Fruit fly (Drosophila melanogaster) whole organism, embryonic: ENCODE results near the gene ct.

Experiments
- ATbp ChIP-seq: fragments of 200-800 bp; sonication (Bioruptor generic); optimal IDR thresholded peaks from 2 replicates; lab custom pipeline; 2017; ENCODE audit warnings: missing biosample characterization, mild to moderate bottlenecking, missing genetic modification characterization, missing genetic modification reagents
- Ada2b ChIP-seq: fragments of 200-800 bp; sonication (Bioruptor generic); IDR thresholded peaks from 2 replicates; pipeline ENCODE4 v1.3.6; 2022; ENCODE audit warnings: missing biosample characterization, missing genetic modification characterization
- Atf3 ChIP-seq: fragments of 200-800 bp; sonication (Bioruptor generic); optimal IDR thresholded peaks from 3 replicates; lab custom pipeline; 2016; ENCODE audit warnings: missing biosample characterization, missing genetic modification characterization
- C15 ChIP-seq: fragments of 200-800 bp; sonication (Bioruptor generic); IDR thresholded peaks from 3 replicates; pipeline ENCODE4 v1.3.6; 2022; ENCODE audit warnings: missing biosample characterization, missing genetic modification characterization
- CG10274 ChIP-seq: fragments of 200-800 bp; sonication (Bioruptor generic); optimal IDR thresholded peaks from 3 replicates; lab custom pipeline; 2017; ENCODE audit warnings: missing biosample characterization, mild to moderate bottlenecking, missing genetic modification characterization
- CG11456 ChIP-seq: fragments of 200-800 bp; sonication (Bioruptor generic); IDR thresholded peaks from 3 replicates; pipeline ENCODE4 v1.3.6; 2022; ENCODE audit warnings: missing biosample characterization, missing genetic modification characterization
- CG12104 ChIP-seq: fragments of 200-800 bp; sonication (Bioruptor generic); optimal IDR thresholded peaks from 3 replicates; lab custom pipeline; 2016; ENCODE audit warnings: missing biosample characterization, missing genetic modification characterization
- CG12299 ChIP-seq: fragments of 200-800 bp; sonication (Bioruptor generic); optimal IDR thresholded peaks from 2 replicates; lab custom pipeline; 2018; ENCODE audit warnings: missing biosample characterization, mild to moderate bottlenecking, missing genetic modification characterization
- CG14441 ChIP-seq: fragments of 200-800 bp; sonication (Bioruptor generic); IDR thresholded peaks from 2 replicates; pipeline ENCODE4 v1.3.6; 2022; ENCODE audit warnings: missing biosample characterization, missing genetic modification characterization
- CG16863 ChIP-seq: fragments of 200-800 bp; sonication (Bioruptor generic); optimal IDR thresholded peaks from 3 replicates; lab custom pipeline; 2016; ENCODE audit warnings: missing biosample characterization, missing genetic modification characterization
- CG2678 ChIP-seq: fragments of 200-800 bp; sonication (Bioruptor generic); optimal IDR thresholded peaks from 3 replicates; lab custom pipeline; 2019; ENCODE audit warnings: missing biosample characterization, mild to moderate bottlenecking, missing genetic modification characterization, moderate library complexity
- CG32532 ChIP-seq: fragments of 200-800 bp; sonication (Bioruptor generic); IDR thresholded peaks from 2 replicates; pipeline ENCODE4 v1.3.6; 2022; ENCODE audit warnings: missing biosample characterization, missing genetic modification characterization
- CG33213 ChIP-seq: fragments of 200-800 bp; sonication (Bioruptor generic); optimal IDR thresholded peaks from 3 replicates; lab custom pipeline; 2016; ENCODE audit warnings: missing biosample characterization, missing genetic modification characterization
- CG3847 ChIP-seq: fragments of 200-800 bp; sonication (Bioruptor generic); IDR thresholded peaks from 2 replicates; pipeline ENCODE4 v1.3.6; 2022; ENCODE audit warnings: missing biosample characterization, missing genetic modification characterization
- CG42726 ChIP-seq: fragments of 200-800 bp; sonication (Bioruptor generic); IDR thresholded peaks from 2 replicates; pipeline ENCODE4 v1.3.6; 2022; ENCODE audit warnings: missing biosample characterization, missing genetic modification characterization; ENCODE audit not compliant: partially characterized antibody
- CG4360 ChIP-seq: fragments of 200-800 bp; sonication (Bioruptor generic); IDR thresholded peaks from 2 replicates; pipeline ENCODE4 v1.3.6; 2022; ENCODE audit warnings: missing biosample characterization, missing genetic modification characterization
- CG5245 ChIP-seq: fragments of 200-800 bp; sonication (Bioruptor generic); optimal IDR thresholded peaks from 3 replicates; lab custom pipeline; 2016; ENCODE audit warnings: missing biosample characterization, missing genetic modification characterization
- D19B ChIP-seq: fragments of 200-800 bp; sonication (Bioruptor generic); optimal IDR thresholded peaks from 2 replicates; lab custom pipeline; 2017; ENCODE audit warnings: missing biosample characterization, mild to moderate bottlenecking, missing genetic modification characterization
- Ets97D ChIP-seq: fragments of 200-800 bp; sonication (Bioruptor generic); optimal IDR thresholded peaks from 3 replicates; lab custom pipeline; 2016; ENCODE audit warnings: missing biosample characterization, missing genetic modification characterization
- HLH4C ChIP-seq: fragments of 200-800 bp; sonication (Bioruptor generic); IDR thresholded peaks from 3 replicates; pipeline ENCODE4 v1.3.6; 2022; ENCODE audit warnings: missing biosample characterization, missing genetic modification characterization; ENCODE audit not compliant: partially characterized antibody
- Hr78 ChIP-seq, 2 experiments: fragments of 200-800 bp in 1 of 2; fragments of >200 bp in 1 of 2; sonication (Bioruptor generic) in 1 of 2; optimal IDR thresholded peaks; 2 replicates each; lab custom pipeline; 2017 to 2019; ENCODE audit warnings: missing biosample characterization in 2 of 2, missing genetic modification characterization in 2 of 2, mild to moderate bottlenecking in 1 of 2, moderate library complexity in 1 of 2
- Max ChIP-seq: fragments of 200-800 bp; sonication (Bioruptor generic); optimal IDR thresholded peaks from 2 replicates; lab custom pipeline; 2016; ENCODE audit warnings: missing biosample characterization, mild to moderate bottlenecking, missing genetic modification characterization
- Mes4 ChIP-seq: fragments of 200-800 bp; sonication (Bioruptor generic); optimal IDR thresholded peaks from 2 replicates; lab custom pipeline; 2016; ENCODE audit warnings: missing biosample characterization, missing genetic modification characterization
- Mrtf ChIP-seq: fragments of 200-800 bp; sonication (Bioruptor generic); IDR thresholded peaks from 3 replicates; pipeline ENCODE4 v1.3.6; 2022; ENCODE audit warnings: missing biosample characterization, missing genetic modification characterization
- Nf-YC ChIP-seq: fragments of 200-800 bp; optimal IDR thresholded peaks from 3 replicates; lab custom pipeline; 2019; ENCODE audit warnings: missing biosample characterization, mild to moderate bottlenecking, missing genetic modification characterization, moderate library complexity
- Rfx ChIP-seq: fragments of 200-800 bp; sonication (Bioruptor generic); IDR thresholded peaks from 2 replicates; pipeline ENCODE4 v1.3.6; 2022; ENCODE audit warnings: missing biosample characterization, missing genetic modification characterization
- Sox102F ChIP-seq: fragments of 200-800 bp; sonication (Bioruptor generic); optimal IDR thresholded peaks from 2 replicates; lab custom pipeline; 2018; ENCODE audit warnings: missing biosample characterization, mild to moderate bottlenecking, missing genetic modification characterization, moderate library complexity
- Trl ChIP-seq, 3 experiments: fragments of >200 bp in 2 of 3; fragments of 200-800 bp in 1 of 3; sonication (Bioruptor generic) in 1 of 3; optimal IDR thresholded peaks; 2 replicates in 1 of 3; 3 replicates in 2 of 3; lab custom pipeline; 2016 to 2017; ENCODE audit warnings: missing biosample characterization in 1 of 3, missing genetic modification characterization in 1 of 3
- abd-A ChIP-seq: fragments of 200-800 bp; sonication (Bioruptor generic); optimal IDR thresholded peaks from 3 replicates; lab custom pipeline; 2019; ENCODE audit warnings: missing biosample characterization, mild to moderate bottlenecking, missing genetic modification characterization, moderate library complexity
- al ChIP-seq: fragments of 200-800 bp; sonication (Bioruptor generic); IDR thresholded peaks from 2 replicates; pipeline ENCODE4 v1.3.6; 2022; ENCODE audit warnings: missing biosample characterization, missing genetic modification characterization
- ap ChIP-seq: fragments of 200-800 bp; sonication (Bioruptor generic); IDR thresholded peaks from 2 replicates; pipeline ENCODE4 v1.3.6; 2022; ENCODE audit warnings: missing biosample characterization, missing genetic modification characterization
- az2 ChIP-seq: fragments of 200-800 bp; sonication (Bioruptor generic); optimal IDR thresholded peaks from 3 replicates; lab custom pipeline; 2016; ENCODE audit warnings: missing biosample characterization, missing genetic modification characterization
- da ChIP-seq: fragments of 200-800 bp; sonication (Bioruptor generic); optimal IDR thresholded peaks from 2 replicates; lab custom pipeline; 2016; ENCODE audit warnings: missing biosample characterization, missing genetic modification characterization
- emc ChIP-seq: fragments of 200-800 bp; sonication (Bioruptor generic); optimal IDR thresholded peaks from 2 replicates; lab custom pipeline; 2016; ENCODE audit warnings: missing biosample characterization, missing genetic modification characterization
- ewg ChIP-seq: fragments of 200-800 bp; sonication (Bioruptor generic); optimal IDR thresholded peaks from 3 replicates; lab custom pipeline; 2017; ENCODE audit warnings: mild to moderate bottlenecking, missing biosample characterization, missing genetic modification reagents, missing genetic modification characterization
- exex ChIP-seq: fragments of 200-800 bp; sonication (Bioruptor generic); optimal IDR thresholded peaks from 4 replicates; lab custom pipeline; 2018; ENCODE audit warnings: missing biosample characterization, mild to moderate bottlenecking, missing genetic modification characterization, moderate library complexity
- h ChIP-seq: fragments of >200 bp; optimal IDR thresholded peaks from 2 replicates; lab custom pipeline; 2017
- lab ChIP-seq: fragments of 200-800 bp; sonication (Bioruptor generic); optimal IDR thresholded peaks from 3 replicates; lab custom pipeline; 2017; ENCODE audit warnings: missing biosample characterization, missing genetic modification characterization, mild to moderate bottlenecking, moderate library complexity, missing genetic modification reagents
- lbe ChIP-seq: fragments of 200-800 bp; sonication (Bioruptor generic); optimal IDR thresholded peaks from 2 replicates; lab custom pipeline; 2016; ENCODE audit warnings: missing biosample characterization, mild to moderate bottlenecking, missing genetic modification characterization
- lov ChIP-seq, 2 experiments: fragments of 200-800 bp in 1 of 2; fragments of >200 bp in 1 of 2; sonication (Bioruptor generic) in 1 of 2; IDR thresholded peaks in 1 of 2; optimal IDR thresholded peaks in 1 of 2; 2 replicates in 1 of 2; 3 replicates in 1 of 2; pipeline versions ENCODE4 v1.3.6 to Lab custom; 2017 to 2022; ENCODE audit warnings: missing biosample characterization in 1 of 2, missing genetic modification characterization in 1 of 2
- nau ChIP-seq: fragments of 200-800 bp; sonication (Bioruptor generic); optimal IDR thresholded peaks from 3 replicates; lab custom pipeline; 2017; ENCODE audit warnings: missing biosample characterization, mild to moderate bottlenecking, missing genetic modification characterization, missing genetic modification reagents
- nmo ChIP-seq: fragments of 200-800 bp; sonication (Bioruptor generic); optimal IDR thresholded peaks from 2 replicates; lab custom pipeline; 2018; ENCODE audit warnings: missing biosample characterization, mild to moderate bottlenecking, missing genetic modification characterization, moderate library complexity
- phol ChIP-seq: fragments of 200-800 bp; sonication (Bioruptor generic); optimal IDR thresholded peaks from 3 replicates; lab custom pipeline; 2018; ENCODE audit warnings: missing biosample characterization, mild to moderate bottlenecking, missing genetic modification characterization, moderate library complexity
- repo ChIP-seq: fragments of 200-800 bp; sonication (Bioruptor generic); optimal IDR thresholded peaks from 2 replicates; lab custom pipeline; 2016; ENCODE audit warnings: missing biosample characterization, missing genetic modification characterization
- rib ChIP-seq: fragments of 200-800 bp; sonication (Bioruptor generic); IDR thresholded peaks from 2 replicates; pipeline ENCODE4 v1.3.6; 2022; ENCODE audit warnings: missing biosample characterization, missing genetic modification characterization
- row ChIP-seq: fragments of 200-800 bp; sonication (Bioruptor generic); IDR thresholded peaks from 3 replicates; pipeline ENCODE4 v1.3.6; 2022; ENCODE audit warnings: missing biosample characterization, missing genetic modification characterization
- sens ChIP-seq: fragments of 200-800 bp; sonication (Bioruptor generic); peaks from one replicate; lab custom pipeline; 2016; ENCODE audit warnings: missing biosample characterization, missing genetic modification characterization
- slbo ChIP-seq: fragments of 200-800 bp; sonication (Bioruptor generic); IDR thresholded peaks from 2 replicates; pipeline ENCODE4 v1.3.6; 2022; ENCODE audit warnings: missing biosample characterization, missing genetic modification characterization

ct gene

DNA sequence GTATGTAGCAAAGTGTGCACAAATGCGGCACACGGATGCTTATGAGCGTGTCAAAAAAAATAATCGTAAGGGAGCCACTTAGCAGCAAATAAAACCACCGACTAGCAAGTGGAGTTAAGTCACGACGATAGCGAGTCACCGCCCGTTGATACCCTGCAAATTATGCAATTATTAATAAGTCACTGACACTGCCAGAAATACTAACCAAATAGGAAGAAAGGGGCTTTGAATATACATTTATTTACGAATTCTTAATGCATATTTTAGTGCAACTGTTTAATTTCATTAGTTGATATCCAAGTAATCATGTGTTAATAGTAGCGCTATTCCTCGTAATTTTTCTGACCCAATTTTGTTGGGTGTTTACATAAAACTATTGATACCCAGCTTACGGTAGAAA lies 85.2 kb downstream of the ct start (continued):
- no peak for TF ChIP-seq lov (optimal IDR thresholded peaks at IDR 0.05; lab: Kevin White, UChicago)
- TF ChIP-seq lov (GFP tag; IDR thresholded peaks at IDR 0.05; lab: Robert Waterston, UW): no peak
- TF ChIP-seq CG2678: peak; percentile 23
- TF ChIP-seq al (GFP tag; lab: Robert Waterston, UW): 0 out of 2 replicates have a peak, but pooled peaks have one; percentile 9
- peak; percentile 47 for TF ChIP-seq row (GFP tag; lab: Robert Waterston, UW)
- TF ChIP-seq D19B: peak; percentile 82
- TF ChIP-seq lab (GFP tag; lab: Kevin White, UChicago): peak; percentile 21
- TF ChIP-seq sens (GFP tag; lab: Kevin White, UChicago): peak; percentile 80
- TF ChIP-seq CG3847 (GFP tag; lab: Robert Waterston, UW): no peak
- TF ChIP-seq CG14441 (GFP tag; lab: Robert Waterston, UW): 0 out of 2 replicates have a peak, but pooled peaks have one; percentile 21
- TF ChIP-seq CG33213 (GFP tag; lab: Kevin White, UChicago): no peak
- TF ChIP-seq Sox102F (GFP tag; lab: Kevin White, UChicago): peak; percentile 29
- TF ChIP-seq exex (tag; lab: Kevin White, UChicago): no peak
- 0 out of 2 replicates have a peak, but pooled peaks have one; percentile 12 for TF ChIP-seq CG32532 (GFP tag; lab: Robert Waterston, UW)

DNA sequence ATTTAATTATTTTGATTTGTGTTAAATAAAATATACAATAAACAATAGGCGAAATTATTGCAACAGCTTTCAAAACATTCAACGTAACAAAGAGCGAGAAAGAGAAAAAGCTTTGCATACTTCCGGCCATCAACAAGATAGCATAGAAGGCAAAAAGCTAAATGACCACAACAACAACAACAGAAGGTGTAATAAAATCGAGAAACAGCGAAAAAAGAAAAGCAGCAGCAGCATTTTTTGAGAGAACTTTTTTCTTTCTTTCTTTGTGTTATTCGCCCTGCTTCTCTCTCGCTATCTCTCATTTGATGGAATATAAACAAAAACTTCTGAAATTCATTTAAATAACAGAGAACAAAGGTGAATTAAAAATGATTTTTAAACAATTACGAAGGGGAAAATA lies 86.0 kb downstream of the ct start:
- peak; percentile 57; the same call in 1 of the 2 replicates for TF ChIP-seq CG4360 (GFP tag; lab: Robert Waterston, UW)
- peak; percentile 43 for TF ChIP-seq sens (GFP tag; lab: Kevin White, UChicago)
- TF ChIP-seq Mrtf (GFP tag; lab: Robert Waterston, UW): no peak
- TF ChIP-seq Trl (optimal IDR thresholded peaks at IDR 0.05; lab: Kevin White, UChicago): peak in 1 of 2 experiments; percentile 8
- no peak for TF ChIP-seq Trl (GFP tag; optimal IDR thresholded peaks at IDR 0.05; lab: Kevin White, UChicago)
- peak; percentile 5 for TF ChIP-seq abd-A (tag; lab: Kevin White, UChicago)

- TF ChIP-seq CG11456 (GFP tag; lab: Robert Waterston, UW): no peak
- TF ChIP-seq rib (GFP tag; lab: Robert Waterston, UW): 0 out of 2 replicates have a peak, but pooled peaks have one; percentile 26
- TF ChIP-seq phol (tag; lab: Kevin White, UChicago): peak; percentile 33
- no peak for TF ChIP-seq Nf-YC
- no peak for TF ChIP-seq Max (GFP tag; lab: Kevin White, UChicago)
- TF ChIP-seq CG12299 (tag; lab: Kevin White, UChicago): no peak
- TF ChIP-seq slbo (GFP tag; lab: Robert Waterston, UW): no peak
- no peak for TF ChIP-seq CG12104 (GFP tag; lab: Kevin White, UChicago)
- TF ChIP-seq Mes4 (GFP tag; lab: Kevin White, UChicago): no peak
- TF ChIP-seq ap (GFP tag; lab: Robert Waterston, UW): no peak
- TF ChIP-seq nau: no peak
- no peak for TF ChIP-seq nmo (GFP tag; lab: Kevin White, UChicago)
- TF ChIP-seq CG42726 (GFP tag; lab: Robert Waterston, UW): no peak
- TF ChIP-seq Rfx (GFP tag; lab: Robert Waterston, UW): peak; percentile 5; the same call in 1 of the 2 replicates
- no peak for TF ChIP-seq ewg
- no peak for TF ChIP-seq repo (GFP tag; lab: Kevin White, UChicago)
- no peak for TF ChIP-seq Ets97D
- TF ChIP-seq Ada2b (GFP tag; lab: Robert Waterston, UW): no peak
- TF ChIP-seq CG10274: no peak
- TF ChIP-seq da (GFP tag; lab: Kevin White, UChicago): no peak
- TF ChIP-seq h: no peak
- TF ChIP-seq C15 (GFP tag; lab: Robert Waterston, UW): no peak
- TF ChIP-seq Atf3: no peak
- TF ChIP-seq lbe (GFP tag; lab: Kevin White, UChicago): no peak
- no peak for TF ChIP-seq HLH4C (GFP tag; lab: Robert Waterston, UW)
- TF ChIP-seq ATbp (GFP tag; lab: Kevin White, UChicago): no peak
- no peak for TF ChIP-seq CG5245
- peak in 1 of 2 experiments; percentile 11 for TF ChIP-seq Hr78 (GFP tag; optimal IDR thresholded peaks at IDR 0.05; lab: Kevin White, UChicago)
- TF ChIP-seq CG16863 (GFP tag; lab: Kevin White, UChicago): no peak
- TF ChIP-seq az2: no peak
- no peak for TF ChIP-seq emc (GFP tag; lab: Kevin White, UChicago)
These were observed 86.6 kb downstream of the ct start for dm6 chrX:7694868-7695267.
